Worm (Caenorhabditis elegans) whole organism, L2 larva: ENCODE results near the gene arg-1.

Experiments used
- ama-1 ChIP-seq: fragments of 150-350 bp; optimal IDR thresholded peaks from 2 replicates; lab custom pipeline; 2018; ENCODE audit warnings: inconsistent platforms
- blmp-1 ChIP-seq: sonication (generic microtip); optimal IDR thresholded peaks from 2 replicates; lab custom pipeline; 2017; ENCODE audit warnings: missing genetic modification characterization, mild to moderate bottlenecking, missing compliant biosample characterization, antibody characterized with exemption, moderate library complexity; ENCODE audit not compliant: insufficient read depth
- ceh-82 ChIP-seq: fragments of 150-350 bp; optimal IDR thresholded peaks from 2 replicates; lab custom pipeline; 2014; ENCODE audit warnings: missing biosample characterization, missing genetic modification characterization
- unc-62 ChIP-seq: fragments of 150-350 bp; optimal IDR thresholded peaks from 2 replicates; lab custom pipeline; 2014; ENCODE audit warnings: missing biosample characterization, missing genetic modification reagents, missing genetic modification characterization

ce11 chrX:1821235-1821634 lies 34.5 kb downstream of the arg-1 start, which contains the start of gene C14E2.4:
- TF ChIP-seq unc-62 (GFP tag; lab: Kevin White, UChicago) (no peak), ceh-82 (tag; lab: Kevin White, UChicago) (no peak), ama-1 (no peak), blmp-1 (no peak)
